Worm (Caenorhabditis elegans) whole organism, L1 larva: ENCODE data around the gene F33C8.4.
A peak's percentile ranks its signal among the peaks of the same experiment; 100 is the strongest.

Source experiments
- C16A3.4 ChIP-seq: fragments of 150-350 bp; optimal IDR thresholded peaks from 2 replicates; lab custom pipeline; 2014; ENCODE audit warnings: missing biosample characterization, missing genetic modification characterization
- F16B12.6 ChIP-seq: fragments of 150-350 bp; optimal IDR thresholded peaks from 2 replicates; lab custom pipeline; 2014; ENCODE audit warnings: missing biosample characterization, missing genetic modification characterization
- Y116A8C.19 ChIP-seq: sonication (generic microtip); optimal IDR thresholded peaks from 2 replicates; lab custom pipeline; 2016; ENCODE audit warnings: missing compliant biosample characterization, missing genetic modification characterization, borderline replicate concordance
- alr-1 ChIP-seq: fragments of 200-800 bp; sonication (Bioruptor generic); optimal IDR thresholded peaks from 2 replicates; lab custom pipeline; 2018; ENCODE audit warnings: borderline replicate concordance, mild to moderate bottlenecking, missing genetic modification characterization, missing compliant biosample characterization
- aly-2 ChIP-seq: fragments of 150-350 bp; optimal IDR thresholded peaks from 2 replicates; lab custom pipeline; 2014; ENCODE audit warnings: missing biosample characterization, missing genetic modification characterization
- ceh-63 ChIP-seq: fragments of 200-800 bp; sonication (Bioruptor generic); optimal IDR thresholded peaks from 2 replicates; lab custom pipeline; 2018; ENCODE audit warnings: mild to moderate bottlenecking, missing genetic modification characterization, missing compliant biosample characterization
- ceh-88 ChIP-seq: fragments of 200-800 bp; sonication (Bioruptor generic); IDR thresholded peaks from 2 replicates; pipeline ENCODE4 v1.3.6; 2022; ENCODE audit warnings: missing genetic modification characterization, missing compliant biosample characterization
- ceh-90 ChIP-seq: sonication (generic microtip); optimal IDR thresholded peaks from 2 replicates; lab custom pipeline; 2016; ENCODE audit warnings: missing genetic modification characterization, missing compliant biosample characterization
- dpl-1 ChIP-seq, 3 experiments: fragments of 150-350 bp in 2 of 3; sonication (generic microtip) in 1 of 3; optimal IDR thresholded peaks; 2 replicates each; lab custom pipeline; 2014 to 2017; ENCODE audit warnings: missing biosample characterization in 3 of 3, missing genetic modification characterization in 3 of 3, missing genetic modification reagents in 3 of 3
- dsc-1 ChIP-seq: sonication (generic microtip); optimal IDR thresholded peaks from 2 replicates; lab custom pipeline; 2016; ENCODE audit warnings: mild to moderate bottlenecking, missing genetic modification characterization, missing compliant biosample characterization
- efl-3 ChIP-seq: fragments of 200-800 bp; sonication (Bioruptor generic); optimal IDR thresholded peaks from 2 replicates; lab custom pipeline; 2018; ENCODE audit warnings: mild to moderate bottlenecking, missing genetic modification characterization, missing compliant biosample characterization
- egl-13 ChIP-seq: sonication (generic microtip); optimal IDR thresholded peaks from 2 replicates; lab custom pipeline; 2016; ENCODE audit warnings: missing genotype, missing genetic modification reagents, missing genetic modification characterization, missing compliant biosample characterization
- elt-2 ChIP-seq: sonication (generic microtip); optimal IDR thresholded peaks from 2 replicates; lab custom pipeline; 2016; ENCODE audit warnings: missing genetic modification characterization, mild to moderate bottlenecking, inconsistent platforms, missing compliant biosample characterization, missing genetic modification reagents
- ets-5 ChIP-seq: fragments of 200-800 bp; sonication (Bioruptor generic); IDR thresholded peaks from 2 replicates; pipeline ENCODE4 v1.3.6; 2022; ENCODE audit warnings: missing genetic modification characterization, missing compliant biosample characterization
- fkh-10 ChIP-seq: sonication (generic microtip); optimal IDR thresholded peaks from 2 replicates; lab custom pipeline; 2017; ENCODE audit warnings: missing biosample characterization, missing genetic modification reagents, missing genetic modification characterization
- fkh-8 ChIP-seq: sonication (generic microtip); optimal IDR thresholded peaks from 2 replicates; lab custom pipeline; 2016; ENCODE audit warnings: mild to moderate bottlenecking, missing genetic modification characterization, missing compliant biosample characterization
- fos-1 ChIP-seq: fragments of 150-350 bp; optimal IDR thresholded peaks from 2 replicates; lab custom pipeline; 2014; ENCODE audit warnings: missing biosample characterization, missing genetic modification characterization
- hlh-17 ChIP-seq: fragments of 200-800 bp; sonication (Bioruptor generic); optimal IDR thresholded peaks from 2 replicates; lab custom pipeline; 2018; ENCODE audit warnings: missing genetic modification characterization, mild to moderate bottlenecking, missing compliant biosample characterization, moderate library complexity, borderline replicate concordance
- hpl-2 ChIP-seq: fragments of 150-350 bp; optimal IDR thresholded peaks from 2 replicates; lab custom pipeline; 2014; ENCODE audit warnings: missing biosample characterization, missing genetic modification reagents, missing genetic modification characterization
- lin-14 ChIP-seq: fragments of 200-800 bp; sonication (Bioruptor generic); optimal IDR thresholded peaks from 2 replicates; lab custom pipeline; 2018; ENCODE audit warnings: mild to moderate bottlenecking, missing genetic modification characterization, moderate library complexity, missing compliant biosample characterization
- lin-15B ChIP-seq: fragments of 150-350 bp; sonication (generic microtip); optimal IDR thresholded peaks from 3 replicates; lab custom pipeline; 2014; ENCODE audit warnings: missing biosample characterization, missing genetic modification characterization
- lin-35 ChIP-seq, 2 experiments: fragments of 150-350 bp; optimal IDR thresholded peaks; 2 replicates each; lab custom pipeline; 2014; ENCODE audit warnings: missing biosample characterization in 2 of 2, missing genetic modification characterization in 2 of 2, missing genetic modification reagents in 2 of 2
- lsy-2 ChIP-seq, 2 experiments: fragments of 150-350 bp; optimal IDR thresholded peaks; 2 replicates each; lab custom pipeline; 2014; ENCODE audit warnings: missing biosample characterization in 2 of 2, missing genetic modification characterization in 2 of 2
- mab-9 ChIP-seq: fragments of 200-800 bp; sonication (Bioruptor generic); IDR thresholded peaks from 2 replicates; pipeline ENCODE4 v1.3.6; 2022; ENCODE audit warnings: missing genetic modification reagents, missing genetic modification characterization, missing compliant biosample characterization
- mep-1 ChIP-seq: fragments of 150-350 bp; optimal IDR thresholded peaks from 2 replicates; lab custom pipeline; 2014; ENCODE audit warnings: missing biosample characterization, missing genetic modification characterization
- nhr-11 ChIP-seq: fragments of 150-350 bp; optimal IDR thresholded peaks from 2 replicates; lab custom pipeline; 2014; ENCODE audit warnings: missing biosample characterization, missing genetic modification characterization
- nhr-12 ChIP-seq: sonication (generic microtip); optimal IDR thresholded peaks from 2 replicates; lab custom pipeline; 2017; ENCODE audit warnings: missing biosample characterization, missing genetic modification characterization
- nhr-19 ChIP-seq: fragments of 200-800 bp; sonication (Bioruptor generic); conservative IDR thresholded peaks from 2 replicates; pipeline ENCODE4 v1.3.6; 2022; ENCODE audit warnings: missing genetic modification characterization, missing compliant biosample characterization
- nhr-47 ChIP-seq: sonication (generic microtip); optimal IDR thresholded peaks from 2 replicates; lab custom pipeline; 2016; ENCODE audit warnings: mild to moderate bottlenecking, missing genetic modification characterization, moderate library complexity, missing compliant biosample characterization
- nhr-76 ChIP-seq: sonication (generic microtip); optimal IDR thresholded peaks from 2 replicates; lab custom pipeline; 2017; ENCODE audit warnings: missing biosample characterization, missing genetic modification characterization
- nhr-85 ChIP-seq: sonication (generic microtip); peaks from one replicate; lab custom pipeline; 2016; ENCODE audit warnings: missing genetic modification characterization, inconsistent platforms, missing compliant biosample characterization
- nhr-90 ChIP-seq: sonication (generic microtip); optimal IDR thresholded peaks from 2 replicates; lab custom pipeline; 2016; ENCODE audit warnings: mild to moderate bottlenecking, missing genetic modification characterization, missing compliant biosample characterization; ENCODE audit not compliant: poor library complexity
- pag-3 ChIP-seq: sonication (generic microtip); optimal IDR thresholded peaks from 2 replicates; lab custom pipeline; 2017; ENCODE audit warnings: missing genetic modification characterization, mild to moderate bottlenecking, missing compliant biosample characterization, antibody characterized with exemption, borderline replicate concordance; ENCODE audit not compliant: insufficient read depth
- pax-3 ChIP-seq: fragments of 200-800 bp; sonication (Bioruptor generic); optimal IDR thresholded peaks from 2 replicates; lab custom pipeline; 2018; ENCODE audit warnings: mild to moderate bottlenecking, missing genetic modification characterization, moderate library complexity, missing compliant biosample characterization
- pqm-1 ChIP-seq: sonication (generic microtip); optimal IDR thresholded peaks from 3 replicates; lab custom pipeline; 2017; ENCODE audit warnings: missing biosample characterization, missing genetic modification characterization
- snpc-4 ChIP-seq: fragments of 150-350 bp; optimal IDR thresholded peaks from 2 replicates; lab custom pipeline; 2014; ENCODE audit warnings: missing biosample characterization, missing genetic modification characterization
- sup-37 ChIP-seq: fragments of 200-800 bp; sonication (Bioruptor generic); optimal IDR thresholded peaks from 2 replicates; lab custom pipeline; 2018; ENCODE audit warnings: mild to moderate bottlenecking, missing genetic modification characterization, missing compliant biosample characterization
- swsn-7 ChIP-seq: sonication (generic microtip); optimal IDR thresholded peaks from 2 replicates; lab custom pipeline; 2016; ENCODE audit warnings: missing genetic modification characterization, missing compliant biosample characterization
- tbx-2 ChIP-seq: sonication (generic microtip); optimal IDR thresholded peaks from 2 replicates; lab custom pipeline; 2016; ENCODE audit warnings: missing genetic modification characterization, missing compliant biosample characterization
- tlp-1 ChIP-seq: fragments of 150-350 bp; optimal IDR thresholded peaks from 2 replicates; lab custom pipeline; 2014; ENCODE audit warnings: missing biosample characterization, missing genetic modification characterization
- unc-130 ChIP-seq: fragments of 150-350 bp; optimal IDR thresholded peaks from 2 replicates; lab custom pipeline; 2017; ENCODE audit warnings: missing biosample characterization, missing genetic modification characterization, inconsistent platforms
- unc-30 ChIP-seq: sonication (generic microtip); optimal IDR thresholded peaks from 2 replicates; lab custom pipeline; 2017; ENCODE audit warnings: missing biosample characterization, missing genetic modification characterization
- unc-62 ChIP-seq: fragments of 150-350 bp; optimal IDR thresholded peaks from 2 replicates; lab custom pipeline; 2014; ENCODE audit warnings: missing biosample characterization, missing genetic modification reagents, missing genetic modification characterization
- unc-98 ChIP-seq: fragments of 200-800 bp; sonication (Bioruptor generic); IDR thresholded peaks from 2 replicates; pipeline ENCODE4 v1.3.6; 2022; ENCODE audit warnings: missing genetic modification characterization, missing compliant biosample characterization
- vab-15 ChIP-seq: sonication (generic microtip); optimal IDR thresholded peaks from 2 replicates; lab custom pipeline; 2017; ENCODE audit warnings: missing genotype, mild to moderate bottlenecking, missing genetic modification characterization, missing compliant biosample characterization
- xbp-1 ChIP-seq: sonication (generic microtip); optimal IDR thresholded peaks from 2 replicates; lab custom pipeline; 2016; ENCODE audit warnings: missing genetic modification characterization, missing compliant biosample characterization
- zip-4 ChIP-seq: fragments of 200-800 bp; sonication (Bioruptor generic); optimal IDR thresholded peaks from 2 replicates; lab custom pipeline; 2018; ENCODE audit warnings: mild to moderate bottlenecking, missing genetic modification characterization, moderate library complexity, missing compliant biosample characterization
- ztf-4 ChIP-seq: fragments of 150-350 bp; optimal IDR thresholded peaks from 2 replicates; lab custom pipeline; 2014; ENCODE audit warnings: missing biosample characterization, missing genetic modification characterization

F33C8.4 gene

ce11 chrX:14776312-14776711 is 44.2 kb downstream of the F33C8.4 start (continued):
- TF ChIP-seq Y116A8C.19 (tag; lab: Kevin White, UChicago) (no peak), nhr-12 (no peak), aly-2 (tag; lab: Kevin White, UChicago) (no peak), tlp-1 (tag; lab: Kevin White, UChicago) (no peak)
- TF ChIP-seq, all 84 proteins: peak for 3

- TF ChIP-seq alr-1 (tag; lab: Kevin White, UChicago) (no peak), dsc-1 (peak; percentile 34)
- TF ChIP-seq, all 84 proteins: peak for 1
Measured at ce11 chrX:14778112-14778511, 46.0 kb downstream of the F33C8.4 start.

ce11 chrX:14780176-14780575 is 48.1 kb downstream of the F33C8.4 start:
- no peak for TF ChIP-seq efl-3
- TF ChIP-seq dsc-1 = no peak
- no peak for TF ChIP-seq Y116A8C.19 (tag; lab: Kevin White, UChicago)
- no peak for TF ChIP-seq ets-5
- TF ChIP-seq nhr-12 = no peak
- no peak for TF ChIP-seq snpc-4 (tag; lab: Kevin White, UChicago)
- TF ChIP-seq fkh-8 (tag; lab: Kevin White, UChicago) = no peak
- TF ChIP-seq lsy-2 (tag; optimal IDR thresholded peaks at IDR 0.05; lab: Kevin White, UChicago) = peak in 1 of 2 experiments; percentile 8
- no peak for TF ChIP-seq ceh-88
- no peak for TF ChIP-seq vab-15 (tag; lab: Kevin White, UChicago)
- TF ChIP-seq nhr-85 = peak; percentile 82
- no peak for TF ChIP-seq mab-9 (GFP tag; lab: Robert Waterston, UW)
- TF ChIP-seq lin-35 (GFP tag; optimal IDR thresholded peaks at IDR 0.05; lab: Kevin White, UChicago) = peak in 1 of 2 experiments; percentile 51
- TF ChIP-seq unc-130 (tag; lab: Kevin White, UChicago) = no peak
- TF ChIP-seq swsn-7 (tag; lab: Kevin White, UChicago) = no peak
- no peak for TF ChIP-seq fos-1
- no peak for TF ChIP-seq nhr-11 (tag; lab: Kevin White, UChicago)
- TF ChIP-seq ceh-90 (tag; lab: Kevin White, UChicago) = no peak
- no peak for TF ChIP-seq unc-62
- no peak for TF ChIP-seq hpl-2 (GFP tag; lab: Kevin White, UChicago)
- no peak for TF ChIP-seq ztf-4 (tag; lab: Kevin White, UChicago)
- peak; percentile 20 for TF ChIP-seq nhr-47 (tag; lab: Kevin White, UChicago)
- no peak for TF ChIP-seq unc-98 (GFP tag; lab: Robert Waterston, UW)
- TF ChIP-seq dpl-1 (GFP tag; optimal IDR thresholded peaks at IDR 0.05; lab: Kevin White, UChicago) = no peak
- peak; percentile 18; the same call in 1 of the 2 replicates for TF ChIP-seq nhr-19 (GFP tag; lab: Robert Waterston, UW)
- TF ChIP-seq pqm-1 (tag; lab: Kevin White, UChicago) = no peak
- no peak for TF ChIP-seq mep-1
- no peak for TF ChIP-seq pag-3 (tag; lab: Kevin White, UChicago)
- TF ChIP-seq F16B12.6 (tag; lab: Kevin White, UChicago) = no peak
- no peak for TF ChIP-seq ceh-63 (GFP tag; lab: Kevin White, UChicago)
- TF ChIP-seq fkh-10 (GFP tag; lab: Kevin White, UChicago) = no peak
- TF ChIP-seq xbp-1 (tag; lab: Kevin White, UChicago) = no peak
- TF ChIP-seq alr-1 (tag; lab: Kevin White, UChicago) = no peak
- TF ChIP-seq zip-4 = no peak
- TF ChIP-seq nhr-76 = no peak
- no peak for TF ChIP-seq unc-30
- no peak for TF ChIP-seq pax-3 (tag; lab: Kevin White, UChicago)
- TF ChIP-seq egl-13 (tag; lab: Kevin White, UChicago) = no peak
- TF ChIP-seq elt-2 (tag; lab: Kevin White, UChicago) = no peak
- TF ChIP-seq tbx-2 (tag; lab: Kevin White, UChicago) = peak; percentile 61
- TF ChIP-seq tlp-1 (tag; lab: Kevin White, UChicago) = no peak
- TF ChIP-seq C16A3.4 (tag; lab: Kevin White, UChicago) = no peak
- no peak for TF ChIP-seq lin-15B (tag; lab: Kevin White, UChicago)
- TF ChIP-seq nhr-90 = peak; percentile 37
- TF ChIP-seq lin-14 (GFP tag; lab: Kevin White, UChicago) = peak; percentile 54
- TF ChIP-seq sup-37 (GFP tag; lab: Kevin White, UChicago) = no peak
- no peak for TF ChIP-seq hlh-17 (GFP tag; lab: Kevin White, UChicago)
